Worm (Caenorhabditis elegans) whole organism, young adult: ENCODE data around the gene cTel54X.2.

Experiments used
- B0336.3 ChIP-seq: fragments of 200-800 bp; sonication (Bioruptor generic); IDR thresholded peaks from 2 replicates; pipeline ENCODE4 v1.3.6; 2022; ENCODE audit warnings: missing genetic modification characterization, missing compliant biosample characterization
- Y67H2A.10 ChIP-seq: fragments of 200-800 bp; sonication (Bioruptor generic); conservative IDR thresholded peaks from 2 replicates; pipeline ENCODE4 v1.3.6; 2022; ENCODE audit warnings: missing genetic modification reagents, missing genetic modification characterization, missing compliant biosample characterization
- ccch-3 ChIP-seq: fragments of 200-800 bp; sonication (Bioruptor generic); optimal IDR thresholded peaks from 2 replicates; lab custom pipeline; 2018; ENCODE audit warnings: mild to moderate bottlenecking, missing genetic modification characterization, missing compliant biosample characterization
- ceh-91 ChIP-seq: fragments of 200-800 bp; sonication (Bioruptor generic); IDR thresholded peaks from 2 replicates; pipeline ENCODE4 v1.3.6; 2022; ENCODE audit warnings: missing genetic modification reagents, missing genetic modification characterization, missing compliant biosample characterization
- egrh-3 ChIP-seq: fragments of 200-800 bp; sonication (Bioruptor generic); IDR thresholded peaks from 2 replicates; pipeline ENCODE4 v1.3.6; 2022; ENCODE audit warnings: missing genetic modification reagents, missing genetic modification characterization, missing compliant biosample characterization
- let-607 ChIP-seq, 2 experiments: fragments of 200-800 bp in 1 of 2; sonication (Bioruptor generic) in 1 of 2; sonication (generic microtip) in 1 of 2; optimal IDR thresholded peaks; 2 replicates each; lab custom pipeline; 2016 to 2018; ENCODE audit warnings: mild to moderate bottlenecking in 2 of 2, missing compliant biosample characterization in 2 of 2, missing genetic modification characterization in 2 of 2, moderate library complexity in 2 of 2, missing genotype in 1 of 2
- lir-1 ChIP-seq: fragments of 200-800 bp; sonication (Bioruptor generic); conservative IDR thresholded peaks from 2 replicates; pipeline ENCODE4 v1.3.6; 2022; ENCODE audit warnings: missing genetic modification reagents, missing genetic modification characterization, missing compliant biosample characterization
- nhr-120 ChIP-seq: fragments of 200-800 bp; sonication (Bioruptor generic); IDR thresholded peaks from 2 replicates; pipeline ENCODE4 v1.3.6; 2022; ENCODE audit warnings: missing genetic modification characterization, missing compliant biosample characterization
- pha-4 ChIP-seq: fragments of 150-350 bp; sonication (generic microtip); optimal IDR thresholded peaks from 2 replicates; lab custom pipeline; 2014; ENCODE audit warnings: missing biosample characterization, missing genetic modification reagents, missing genetic modification characterization
- unc-62 ChIP-seq: fragments of 150-350 bp; optimal IDR thresholded peaks from 2 replicates; lab custom pipeline; 2014; ENCODE audit warnings: missing biosample characterization, missing genetic modification reagents, missing genetic modification characterization

- TF ChIP-seq unc-62 (GFP tag; lab: Kevin White, UChicago) (no peak), egrh-3 (GFP tag; lab: Robert Waterston, UW) (peak; percentile 45; the same call in 1 of the 2 replicates), Y67H2A.10 (no peak), lir-1 (GFP tag; lab: Robert Waterston, UW) (no peak), ceh-91 (GFP tag; lab: Robert Waterston, UW) (no peak), pha-4 (tag; lab: Kevin White, UChicago) (no peak), ccch-3 (GFP tag; lab: Kevin White, UChicago) (no peak), B0336.3 (GFP tag; lab: Robert Waterston, UW) (no peak), nhr-120 (GFP tag; lab: Robert Waterston, UW) (no peak), let-607 (tag; optimal IDR thresholded peaks at IDR 0.05; lab: Kevin White, UChicago) (no peak)
Measured at ce11 chrIII:50418-50817, 47.3 kb downstream of the cTel54X.2 start.
